Worm (Caenorhabditis elegans) whole organism, mixed stage, embryonic: ENCODE data around the gene R05D3.8.

Source experiments
- cnd-1 ChIP-seq: fragments of 200-800 bp; sonication (Bioruptor generic); optimal IDR thresholded peaks from 2 replicates; lab custom pipeline; 2018; ENCODE audit warnings: mild to moderate bottlenecking, missing genetic modification characterization, missing compliant biosample characterization
- lin-13 ChIP-seq: fragments of 150-350 bp; optimal IDR thresholded peaks from 2 replicates; lab custom pipeline; 2014; ENCODE audit warnings: missing biosample characterization, missing genetic modification characterization
- pha-4 ChIP-seq: fragments of 150-350 bp; optimal IDR thresholded peaks from 2 replicates; lab custom pipeline; 2018; ENCODE audit warnings: missing biosample characterization, missing genetic modification reagents, missing genetic modification characterization

ce11 chrIII:8322645-8323213 is 35.4 kb downstream of the R05D3.8 start, which contains the start of gene F10E9.1:
- no peak for TF ChIP-seq pha-4 (tag; lab: Kevin White, UChicago)
- TF ChIP-seq cnd-1: no peak
- TF ChIP-seq lin-13 (tag; lab: Kevin White, UChicago): no peak
